Fruit fly (Drosophila melanogaster) ovary, adult (tissue): ENCODE results near the gene CG8301.
A peak's percentile ranks its signal among the peaks of the same experiment; 100 is the strongest.

ENCODE experiments used
- CG17801 ChIP-seq: fragments of 200-800 bp; optimal IDR thresholded peaks from 2 replicates; lab custom pipeline; 2019; ENCODE audit warnings: missing biosample characterization, mild to moderate bottlenecking, missing genetic modification characterization, moderate library complexity; ENCODE audit not compliant: partially characterized antibody

Gene CG8301

DNA sequence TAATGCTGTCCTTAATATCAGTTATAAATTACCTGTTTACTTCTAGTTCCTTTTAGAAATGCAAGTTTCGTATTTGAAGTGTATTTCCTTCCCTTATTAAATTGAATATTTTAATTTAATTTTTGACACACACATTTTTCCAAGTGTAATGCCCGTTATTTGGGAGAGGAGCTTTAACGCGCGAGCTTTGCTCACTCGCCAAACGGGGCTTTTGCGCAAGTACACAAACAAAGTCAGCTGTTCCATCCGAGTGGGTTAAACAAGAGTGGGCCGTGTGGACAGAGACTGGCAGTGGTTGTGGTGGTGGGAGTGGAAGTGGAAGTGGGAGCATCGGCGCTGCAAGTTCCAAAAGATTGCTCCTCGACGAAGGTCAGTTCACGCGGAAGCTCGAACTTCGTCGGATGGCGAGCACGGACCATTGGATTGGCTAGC, at the start of gene CG8301:
Gene CG8301 (plus strand): TSS at position 218 of the 432 bp plus-strand sequence.
- peak; percentile 57 for TF ChIP-seq CG17801 (GFP tag; lab: Kevin White, UChicago)

DNA sequence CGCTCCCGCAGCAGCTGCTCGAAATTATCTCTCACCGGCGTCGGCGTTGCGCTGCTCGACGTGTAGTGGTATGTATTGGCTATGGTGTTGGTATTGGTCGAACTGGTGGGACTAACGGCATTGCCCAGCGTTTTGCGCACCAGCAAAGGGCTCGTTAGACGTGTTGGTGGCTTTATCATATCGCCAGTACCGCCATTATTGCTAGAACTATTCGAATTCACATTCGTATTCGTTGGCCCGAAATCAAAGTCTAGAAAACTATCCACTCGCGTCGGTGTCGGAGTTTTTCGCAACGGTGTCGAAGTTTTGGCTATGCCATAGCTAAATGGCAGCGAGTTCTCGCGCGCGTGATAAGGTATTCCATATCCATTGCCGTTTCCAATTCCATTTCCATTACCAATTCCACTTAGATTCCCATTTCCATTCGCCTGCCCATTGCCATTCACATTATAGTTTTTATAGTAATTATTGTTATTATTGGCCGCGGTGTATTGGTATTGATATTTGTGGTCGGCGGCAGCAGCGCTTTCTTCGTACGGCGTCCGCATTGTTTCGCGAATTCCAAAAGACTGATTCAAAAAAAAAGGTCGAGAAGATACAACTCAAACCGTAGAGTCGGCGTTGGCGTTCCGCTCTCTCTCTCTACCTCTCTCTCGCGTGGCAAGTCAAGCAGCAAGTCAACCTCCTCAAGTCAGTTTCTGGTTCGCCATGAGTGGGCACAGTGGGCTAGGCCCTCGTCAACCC, 48.5 kb upstream of the CG8301 start, which contains the start of gene by:
Gene by (minus strand): TSS at position 575 of the 744 bp plus-strand sequence.
- TF ChIP-seq CG17801 (GFP tag; lab: Kevin White, UChicago) = no peak

DNA sequence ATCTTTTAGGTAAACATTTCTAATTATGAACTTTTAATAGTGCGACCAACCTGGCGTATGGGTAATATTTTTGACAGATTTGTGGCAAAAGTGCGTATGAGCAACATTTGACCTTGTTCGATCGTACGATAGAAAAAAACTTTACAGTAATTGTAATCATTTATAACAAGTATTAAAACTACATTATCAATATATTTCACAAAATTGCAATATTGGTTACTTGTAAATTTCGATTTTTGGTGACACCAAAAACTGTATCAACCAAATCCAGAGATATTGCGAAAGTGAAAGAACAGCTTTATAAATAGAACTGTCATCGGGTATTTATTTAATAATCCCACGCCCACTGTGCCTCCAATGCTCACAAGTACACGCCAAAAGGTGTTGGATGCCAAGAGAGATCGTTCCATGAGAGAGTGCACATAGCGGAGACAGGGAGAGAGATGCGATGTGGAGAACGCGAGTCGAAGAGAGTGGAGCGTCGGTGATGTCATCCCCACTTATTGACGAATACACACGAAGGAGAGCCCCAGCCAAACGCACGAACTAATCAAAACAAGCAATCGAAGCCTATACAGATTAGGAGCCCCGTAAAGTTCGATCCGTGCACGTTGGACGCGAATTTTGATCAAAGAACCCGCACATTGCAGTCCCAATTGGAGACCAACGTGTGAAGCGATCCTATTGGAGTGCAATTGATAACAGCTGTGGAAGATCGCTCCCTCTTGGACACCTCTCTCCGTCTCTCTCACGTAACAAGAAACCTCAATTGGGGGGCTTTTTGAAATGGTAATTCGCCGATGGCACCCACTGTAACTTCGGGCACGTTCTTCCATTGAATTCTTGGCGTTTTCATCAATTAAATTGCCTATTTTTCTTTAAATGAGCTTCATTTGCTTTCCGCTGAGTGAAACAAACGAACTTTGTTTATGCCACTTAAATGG, 47.7 kb upstream of the CG8301 start:
- peak; percentile 77 for TF ChIP-seq CG17801 (GFP tag; lab: Kevin White, UChicago)

DNA sequence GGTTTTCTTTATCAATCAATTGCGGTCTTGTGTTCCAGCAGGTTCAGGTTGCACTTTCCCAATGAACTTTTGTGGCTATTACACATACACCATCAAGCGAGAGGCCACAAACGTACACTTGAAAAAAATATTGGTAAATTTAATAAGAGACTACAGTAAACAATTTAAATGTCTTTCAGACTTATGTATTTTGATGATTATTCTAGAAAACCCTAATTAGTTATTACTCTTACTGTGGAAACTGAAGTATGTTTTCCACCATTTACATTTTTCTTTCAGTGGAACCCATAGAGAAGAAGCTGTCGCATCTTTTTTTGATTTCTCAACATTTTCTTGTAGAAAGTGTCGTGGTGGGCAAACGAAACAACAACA, 47.0 kb upstream of the CG8301 start:
- TF ChIP-seq CG17801 (GFP tag; lab: Kevin White, UChicago) = peak; percentile 72

DNA sequence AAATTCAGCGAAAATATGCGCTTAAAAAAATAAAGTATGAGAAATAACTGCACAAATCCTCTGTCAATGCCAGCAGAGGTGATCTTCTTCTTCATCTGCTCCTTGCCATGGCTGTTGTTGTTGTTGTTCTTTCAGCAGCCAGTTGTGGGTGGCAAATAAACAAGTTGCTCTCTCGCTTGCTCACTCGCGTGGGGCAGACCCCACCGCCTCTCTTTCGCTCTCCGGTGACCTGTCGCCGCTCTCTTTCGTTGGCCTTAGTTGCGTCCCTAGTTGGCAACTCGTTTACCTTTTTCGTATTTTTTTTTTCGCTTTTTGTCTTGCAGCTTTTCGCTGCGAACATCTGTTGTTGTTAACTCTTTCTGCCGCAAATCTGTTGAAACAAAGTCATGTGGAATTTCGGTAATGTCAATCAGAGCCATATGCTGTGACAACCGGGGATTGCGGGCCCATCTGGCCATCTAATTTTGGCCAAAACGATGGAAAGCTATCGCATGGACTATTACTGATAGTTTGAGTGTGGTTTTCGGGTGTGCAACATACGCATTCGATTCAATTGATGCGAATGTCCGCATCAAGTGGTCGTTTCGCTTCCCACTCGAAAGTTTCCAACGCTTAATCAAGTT, 46.4 kb upstream of the CG8301 start:
- no peak for TF ChIP-seq CG17801 (GFP tag; lab: Kevin White, UChicago)

DNA sequence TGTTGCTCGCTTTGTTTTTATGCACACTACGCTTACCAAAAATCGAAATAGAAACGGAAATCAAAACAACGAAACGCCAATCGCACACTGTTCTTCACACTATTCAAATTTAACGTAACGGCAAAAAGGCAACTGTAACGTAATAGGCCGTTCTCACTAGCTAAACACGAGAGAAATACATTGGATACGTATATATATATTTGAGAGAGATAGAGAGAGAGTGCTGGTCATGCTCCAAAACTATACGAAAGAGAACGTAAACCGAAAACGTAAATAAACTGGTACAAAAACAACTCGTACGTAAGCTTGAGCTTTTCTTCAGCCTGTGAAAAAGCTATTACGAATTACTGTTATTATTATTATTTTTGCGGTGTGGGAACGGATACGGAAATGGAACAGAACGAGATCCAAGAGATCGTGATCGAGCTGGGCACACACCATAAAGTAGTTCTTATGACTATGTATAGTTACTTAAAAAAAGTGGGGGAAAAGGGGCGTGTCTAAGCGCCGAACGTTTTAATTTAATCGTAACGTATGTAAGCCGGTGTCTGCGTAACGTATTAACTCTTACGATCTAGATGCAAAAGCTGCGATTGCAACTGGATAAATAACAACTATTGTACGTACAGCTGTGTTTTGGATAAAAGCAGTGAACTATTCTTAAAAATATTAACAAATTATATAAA, 37.5 kb upstream of the CG8301 start:
- no peak for TF ChIP-seq CG17801 (GFP tag; lab: Kevin White, UChicago)

DNA sequence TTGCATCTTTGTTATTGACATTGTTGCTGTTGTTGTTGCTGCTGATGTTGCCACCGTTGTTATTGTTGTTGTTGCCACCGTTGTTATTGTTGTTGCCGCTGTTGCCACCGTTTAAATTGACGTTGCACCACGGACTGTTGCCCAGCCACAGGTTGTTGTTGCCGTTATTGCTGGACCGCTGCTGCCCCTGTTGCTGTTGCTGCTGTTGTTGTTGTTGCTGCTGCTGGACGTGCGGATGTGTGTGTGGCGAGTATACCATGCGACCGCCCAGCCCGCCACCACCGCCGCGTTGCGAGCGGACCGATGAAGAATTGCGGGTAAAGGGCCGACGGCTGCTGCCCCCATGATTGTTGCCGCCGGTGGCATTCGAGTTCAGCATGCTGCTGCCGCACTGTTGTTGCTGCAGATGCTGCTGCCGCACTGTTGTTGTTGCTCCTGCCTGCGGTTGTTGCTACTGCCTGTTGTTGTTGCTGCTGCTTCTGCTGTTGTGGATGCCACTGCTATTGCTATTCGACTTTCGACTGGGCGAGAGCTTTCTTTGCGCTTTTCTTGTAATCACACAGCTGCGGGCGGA, 34.2 kb upstream of the CG8301 start:
- TF ChIP-seq CG17801 (GFP tag; lab: Kevin White, UChicago) = no peak

DNA sequence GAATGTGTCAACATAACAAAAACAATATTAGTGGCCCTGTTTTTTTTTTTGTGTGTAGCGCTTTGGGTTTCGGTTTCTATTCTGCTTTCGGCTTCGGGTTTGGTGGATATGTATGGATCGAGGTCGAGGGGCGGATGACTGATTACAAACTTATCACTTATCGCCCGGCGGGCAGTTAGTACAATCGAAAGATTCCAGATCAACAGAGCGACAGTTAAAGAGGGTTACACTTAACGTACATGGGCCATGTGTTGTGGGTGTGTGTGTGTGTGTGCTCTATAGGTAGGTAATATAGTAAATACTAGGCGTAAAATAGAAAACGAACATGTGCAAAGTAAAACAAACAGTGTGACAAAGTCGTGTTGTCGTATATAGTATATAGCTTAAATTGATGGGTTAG, 32.3 kb upstream of the CG8301 start:
- no peak for TF ChIP-seq CG17801 (GFP tag; lab: Kevin White, UChicago)

DNA sequence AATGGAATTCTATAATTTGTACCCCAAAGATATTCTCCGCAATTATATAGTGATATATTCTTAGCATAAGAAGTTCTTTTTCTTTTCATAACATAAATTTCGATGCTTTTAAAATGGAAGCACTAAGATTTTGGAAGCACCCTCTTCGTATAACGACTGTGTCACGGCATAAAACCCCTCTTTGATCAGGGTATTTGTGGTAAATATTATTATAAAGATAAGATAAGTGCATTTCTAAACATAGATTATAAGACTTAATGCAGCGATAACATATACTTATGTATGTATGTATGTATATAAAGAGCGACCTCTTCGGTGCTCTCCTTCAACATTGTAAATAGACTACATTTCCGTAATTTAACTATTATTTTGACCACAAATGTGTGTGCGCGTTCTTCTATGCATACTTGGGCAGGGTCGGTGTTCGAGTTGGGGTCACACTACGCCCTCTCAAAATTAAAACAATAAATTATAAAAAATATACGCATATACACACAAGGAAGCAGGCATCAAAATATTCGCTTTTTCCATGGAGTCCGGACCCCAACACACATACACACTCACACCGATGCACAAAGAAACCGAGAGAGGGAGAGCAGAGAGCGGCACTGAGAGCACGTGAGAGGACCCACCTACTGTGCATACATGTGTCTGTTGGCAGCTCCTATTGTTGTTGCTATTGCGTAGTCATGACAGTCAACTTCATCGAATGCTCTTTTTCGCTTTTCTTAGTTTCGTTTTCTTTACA, 30.7 kb upstream of the CG8301 start:
- TF ChIP-seq CG17801 (GFP tag; lab: Kevin White, UChicago) = no peak

DNA sequence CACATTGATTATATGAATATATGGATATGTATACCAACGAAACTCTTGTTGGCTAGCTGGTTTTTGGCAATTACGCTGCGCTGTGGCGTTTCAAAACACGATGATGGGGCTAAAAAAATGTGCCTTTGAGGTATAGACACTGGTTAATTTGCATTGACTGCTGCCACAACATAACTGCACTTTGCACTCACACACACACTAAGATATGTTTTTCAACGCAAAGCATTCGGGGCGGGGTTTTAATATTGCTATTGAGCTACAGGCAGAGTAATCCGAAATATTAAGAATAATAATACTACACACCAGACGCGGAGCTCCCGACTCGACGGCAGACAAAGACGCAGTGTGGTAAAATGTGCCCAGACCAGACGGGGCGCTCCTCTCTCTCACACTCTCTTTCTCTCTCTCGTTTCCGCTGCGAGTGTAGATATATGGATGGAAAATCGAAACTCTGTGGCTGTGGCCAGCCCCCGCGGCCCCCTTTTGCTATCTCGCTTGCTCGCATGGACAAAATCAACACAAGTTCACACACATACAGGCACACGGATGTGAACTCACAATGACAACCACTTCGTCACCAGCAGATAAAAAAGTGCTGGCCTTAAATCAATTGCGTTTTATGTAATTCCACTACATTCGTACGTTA, 30.0 kb upstream of the CG8301 start:
- peak; percentile 43 for TF ChIP-seq CG17801 (GFP tag; lab: Kevin White, UChicago)

DNA sequence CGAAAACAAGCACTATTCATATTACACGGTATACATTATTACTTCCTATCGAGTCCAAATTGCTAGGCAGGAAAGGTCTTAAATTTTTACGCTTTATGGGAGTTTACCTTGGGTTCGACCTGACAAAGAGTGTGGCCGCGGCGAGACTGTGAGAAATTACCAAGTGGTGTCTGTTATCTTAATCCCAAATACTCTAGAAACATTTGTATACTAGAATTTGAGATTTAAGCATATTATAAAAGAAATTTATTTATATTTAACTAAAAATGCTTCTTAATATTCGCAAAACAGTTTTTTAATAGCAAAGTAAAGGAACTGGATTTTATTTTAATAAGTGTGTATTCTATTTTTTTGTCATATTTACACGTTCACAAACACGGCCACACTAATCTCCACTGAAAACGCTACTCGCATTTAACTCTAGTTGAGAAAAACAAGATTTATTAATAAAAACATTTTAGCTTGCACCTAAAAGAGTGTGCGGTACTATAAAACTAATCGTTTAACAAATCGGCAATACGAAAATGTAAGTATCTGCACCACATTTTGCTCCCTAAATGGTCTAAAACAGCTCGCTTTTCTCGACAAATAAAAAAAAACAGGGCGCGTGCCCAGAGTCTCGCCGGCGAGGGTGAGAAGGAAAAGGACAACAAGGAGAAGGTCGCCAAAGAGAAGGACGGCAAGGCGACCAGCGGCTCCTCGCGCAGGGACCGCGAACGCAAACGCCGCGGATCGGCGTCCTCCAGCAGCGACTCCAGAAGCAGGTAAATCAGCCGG, 29.3 kb upstream of the CG8301 start, which contains the start of the genes mura and RnpS1:
Gene mura (minus strand): TSS at position 148 of the 777 bp plus-strand sequence.
Gene RnpS1 (plus strand): TSS at position 376 of the 777 bp plus-strand sequence.
- no peak for TF ChIP-seq CG17801 (GFP tag; lab: Kevin White, UChicago)

DNA sequence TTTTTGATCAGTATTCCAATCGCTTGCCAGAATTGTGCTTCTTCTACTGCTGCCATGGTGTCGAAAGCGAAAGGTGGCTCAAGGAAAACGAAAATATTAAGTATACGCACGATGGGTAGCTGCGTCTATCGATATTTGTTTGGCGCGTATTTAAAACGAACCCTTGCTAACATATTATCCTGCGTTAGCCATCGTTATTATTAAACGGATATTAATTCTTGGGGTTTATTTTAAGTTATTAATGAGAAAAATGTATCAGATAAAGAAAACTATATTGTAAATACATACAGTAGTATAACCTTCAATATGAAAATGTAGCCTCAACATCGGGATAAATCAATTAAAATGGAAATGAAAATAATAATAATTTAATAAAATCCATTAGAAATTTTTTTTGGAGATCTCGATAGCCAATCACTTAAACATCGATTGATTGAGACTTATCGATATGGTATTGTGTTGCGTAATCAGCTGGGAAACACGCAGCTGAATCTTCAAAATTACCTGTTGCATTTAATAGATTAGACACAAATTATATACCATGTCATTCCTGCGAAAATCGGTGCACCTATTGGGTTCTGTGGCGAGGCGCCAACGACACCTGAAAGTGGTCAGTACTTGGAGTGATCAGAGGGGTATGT, 25.7 kb upstream of the CG8301 start, which contains the start of the genes CG9386 and BckdhA:
Gene CG9386 (minus strand): TSS at position 75 of the 641 bp plus-strand sequence.
Gene BckdhA (plus strand): TSS at position 452 of the 641 bp plus-strand sequence.
- TF ChIP-seq CG17801 (GFP tag; lab: Kevin White, UChicago) = no peak
